Fruit fly (Drosophila melanogaster) ovary, adult (tissue): ENCODE measurements around the gene mask.

Experiments
- CG17801 ChIP-seq: fragments of 200-800 bp; optimal IDR thresholded peaks from 2 replicates; lab custom pipeline; 2019; ENCODE audit warnings: missing biosample characterization, mild to moderate bottlenecking, missing genetic modification characterization, moderate library complexity; ENCODE audit not compliant: partially characterized antibody

Gene mask

dm6 chr3R:24221334-24222302, 8.7 kb upstream of the mask start, which contains the start of gene twin:
twin (minus strand) TSS chr3R:24221965.
- TF ChIP-seq CG17801 (GFP tag; lab: Kevin White, UChicago): peak; percentile 46

dm6 chr3R:24226744-24227143, 3.6 kb upstream of the mask start, which contains the start of the genes Spps and CG13609:
Spps (minus strand) TSS chr3R:24226934.
CG13609 (plus strand) TSS chr3R:24227023.
- TF ChIP-seq CG17801 (GFP tag; lab: Kevin White, UChicago): peak; percentile 33

dm6 chr3R:24228675-24229074, 1.7 kb upstream of the mask start, which contains the start of gene Acp95EF:
Acp95EF (plus strand) TSS chr3R:24228975.
- TF ChIP-seq CG17801 (GFP tag; lab: Kevin White, UChicago): no peak

- TF ChIP-seq CG17801 (GFP tag; lab: Kevin White, UChicago): no peak
Measured at dm6 chr3R:24229870-24230422, 416 bp upstream of the mask start, which contains the start of gene Spase22-23. Spase22-23 (minus strand) TSS chr3R:24230035.

- no peak for TF ChIP-seq CG17801 (GFP tag; lab: Kevin White, UChicago)
Measured at dm6 chr3R:24231206-24231502, 792 bp downstream of the mask start.

dm6 chr3R:24231914-24232313, 1.6 kb downstream of the mask start:
- TF ChIP-seq CG17801 (GFP tag; lab: Kevin White, UChicago): no peak

dm6 chr3R:24233366-24234161, 3.2 kb downstream of the mask start:
- TF ChIP-seq CG17801 (GFP tag; lab: Kevin White, UChicago): peak; percentile 18

- no peak for TF ChIP-seq CG17801 (GFP tag; lab: Kevin White, UChicago)
Measured at dm6 chr3R:24234162-24234529, 3.8 kb downstream of the mask start.

dm6 chr3R:24234721-24235120, 4.4 kb downstream of the mask start:
- TF ChIP-seq CG17801 (GFP tag; lab: Kevin White, UChicago): no peak

- no peak for TF ChIP-seq CG17801 (GFP tag; lab: Kevin White, UChicago)
Measured at dm6 chr3R:24252494-24252893, 22.1 kb downstream of the mask start, which contains the start of gene beta-PheRS. beta-PheRS (minus strand) TSS chr3R:24252679.

dm6 chr3R:24258333-24258732, 28.0 kb downstream of the mask start:
- no peak for TF ChIP-seq CG17801 (GFP tag; lab: Kevin White, UChicago)

dm6 chr3R:24259278-24260040, 29.1 kb downstream of the mask start:
- peak; percentile 96 for TF ChIP-seq CG17801 (GFP tag; lab: Kevin White, UChicago)

- no peak for TF ChIP-seq CG17801 (GFP tag; lab: Kevin White, UChicago)
Measured at dm6 chr3R:24260041-24260379, 29.6 kb downstream of the mask start.

- TF ChIP-seq CG17801 (GFP tag; lab: Kevin White, UChicago): no peak
Measured at dm6 chr3R:24260411-24260810, 30.0 kb downstream of the mask start.
